Fruit fly (Drosophila melanogaster) whole organism, larva: Measurements from ENCODE around the gene ago.

ENCODE experiments used
- noc ChIP-seq: fragments of 200-800 bp; sonication (Bioruptor generic); optimal IDR thresholded peaks from 3 replicates; lab custom pipeline; 2019; ENCODE audit warnings: missing biosample characterization, mild to moderate bottlenecking, missing genetic modification characterization, moderate library complexity

ago gene

DNA sequence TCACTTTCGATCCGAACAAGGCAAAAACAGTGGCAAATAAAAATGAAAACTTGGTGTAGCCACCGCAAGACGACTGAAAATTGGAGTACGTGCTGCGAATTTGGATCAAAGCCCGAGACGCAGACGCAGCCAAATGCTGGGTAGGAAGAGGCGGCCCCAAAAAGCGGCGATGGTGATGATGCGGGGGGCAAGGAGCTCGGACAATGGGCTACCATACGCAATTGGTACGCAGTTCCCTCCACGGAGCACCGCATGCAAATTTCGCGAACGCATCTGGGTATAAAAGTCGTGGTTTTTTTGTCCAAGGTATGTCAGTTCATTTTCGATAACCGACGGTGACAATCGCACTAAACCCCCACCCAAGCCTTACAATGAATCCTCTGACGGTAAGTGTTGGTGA is 39.0 kb downstream of the ago start, which contains the start of gene Cpr64Ad:
TSS of gene Cpr64Ad (plus strand) at position 301 of the 400 bp plus-strand sequence.
- no peak for TF ChIP-seq noc (tag; lab: Kevin White, UChicago)

DNA sequence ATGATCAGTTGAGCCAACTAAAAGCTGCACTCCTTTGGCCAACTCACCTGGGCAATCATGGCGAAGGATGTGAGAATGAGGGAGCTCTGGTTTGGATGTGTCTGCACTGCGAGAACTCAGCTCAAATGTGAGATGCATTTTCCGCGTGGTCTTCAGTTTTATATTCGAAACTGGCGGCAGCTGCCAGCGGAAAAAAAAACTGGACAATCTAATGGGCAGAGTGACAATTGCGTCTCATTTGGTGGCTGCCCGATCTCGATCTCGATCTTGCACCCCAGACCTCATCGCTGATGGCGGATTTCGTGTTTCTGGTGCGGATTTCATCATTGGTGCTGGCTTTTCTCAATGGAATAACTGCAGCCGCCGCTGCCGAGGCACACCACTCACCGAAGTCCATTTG is 41.3 kb downstream of the ago start, which contains the start of gene Cpr64Ac:
TSS of gene Cpr64Ac (minus strand) at position 101 of the 400 bp plus-strand sequence.
- no peak for TF ChIP-seq noc (tag; lab: Kevin White, UChicago)

DNA sequence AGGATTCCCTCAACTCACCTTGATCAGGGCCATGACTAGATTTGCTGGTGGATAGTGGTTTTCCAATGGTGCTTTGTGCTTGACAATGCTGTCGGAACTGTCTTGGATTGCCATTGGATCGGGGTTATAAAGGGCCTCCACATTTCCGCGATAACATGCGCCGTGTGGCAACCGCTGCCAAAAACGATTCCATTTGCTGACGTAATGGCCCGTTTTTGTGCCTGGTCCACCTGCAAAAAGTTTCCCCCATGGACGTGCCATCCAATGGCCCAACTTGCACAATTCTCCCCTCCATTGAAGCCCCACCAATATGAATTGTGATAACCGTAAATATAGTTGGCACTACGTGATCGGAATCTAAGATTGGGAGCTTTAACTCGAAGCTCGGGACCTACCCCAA is 42.7 kb downstream of the ago start, which contains the start of gene Cpr64Ab:
TSS of gene Cpr64Ab (minus strand) at position 101 of the 400 bp plus-strand sequence.
- no peak for TF ChIP-seq noc (tag; lab: Kevin White, UChicago)

DNA sequence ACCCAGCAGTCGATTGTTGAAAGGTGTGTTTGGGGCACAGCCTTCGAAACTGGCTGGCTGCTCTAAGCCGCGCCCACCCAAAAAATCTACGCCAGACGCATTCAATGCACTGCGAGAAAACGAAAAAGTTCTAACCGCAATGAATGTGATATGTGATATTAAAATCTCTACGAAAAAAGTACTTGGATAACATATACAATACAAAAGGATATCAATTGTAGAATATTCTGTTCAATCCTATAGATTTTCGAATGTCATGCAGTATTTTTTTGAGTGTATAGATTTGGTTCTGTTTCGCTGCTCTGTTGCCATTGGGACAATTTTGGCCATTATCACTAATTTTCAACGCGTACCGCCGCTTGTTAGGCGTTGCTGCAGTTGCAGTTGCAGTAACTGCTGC is 44.4 kb downstream of the ago start:
- TF ChIP-seq noc (tag; lab: Kevin White, UChicago): no peak

DNA sequence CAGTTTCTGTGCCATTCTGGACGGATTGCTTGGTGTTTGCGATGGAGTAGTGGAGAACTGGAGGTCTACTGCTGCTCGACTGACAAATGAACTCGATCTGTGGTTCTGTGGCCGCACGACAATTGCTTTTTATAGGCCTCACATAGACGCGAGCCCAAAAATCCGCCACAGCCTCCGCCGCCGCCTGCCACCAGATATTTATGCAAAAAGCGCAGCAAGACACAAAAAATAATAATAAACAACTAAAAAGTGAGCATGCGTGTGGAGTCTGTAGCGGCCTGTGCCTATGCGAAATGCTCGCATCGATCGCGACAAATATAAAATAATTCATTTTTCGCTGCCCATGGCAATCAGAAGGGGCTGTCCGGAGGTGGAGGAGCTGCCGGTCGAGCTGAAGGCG is 45.0 kb downstream of the ago start, which contains the start of gene Cpr64Aa:
TSS of gene Cpr64Aa (minus strand) at position 101 of the 400 bp plus-strand sequence.
- no peak for TF ChIP-seq noc (tag; lab: Kevin White, UChicago)

DNA sequence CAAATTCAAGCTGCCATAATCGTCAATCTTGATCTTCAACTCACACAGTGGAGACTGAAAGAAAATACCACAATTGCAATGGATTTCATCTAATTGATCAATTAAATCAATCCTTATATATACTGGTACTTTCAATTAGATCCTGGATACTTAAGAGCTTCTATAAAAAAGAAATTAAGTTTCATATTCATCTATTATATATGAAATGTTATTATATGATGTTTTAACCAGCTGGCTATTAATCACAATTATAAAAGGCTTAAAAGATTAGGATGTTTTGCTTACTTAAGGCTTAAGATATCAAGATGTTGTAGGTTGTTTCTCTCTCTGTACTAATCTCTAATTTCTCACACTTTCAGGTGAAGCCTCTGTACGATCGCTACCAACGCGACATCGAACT is 49.2 kb downstream of the ago start:
- TF ChIP-seq noc (tag; lab: Kevin White, UChicago): no peak

DNA sequence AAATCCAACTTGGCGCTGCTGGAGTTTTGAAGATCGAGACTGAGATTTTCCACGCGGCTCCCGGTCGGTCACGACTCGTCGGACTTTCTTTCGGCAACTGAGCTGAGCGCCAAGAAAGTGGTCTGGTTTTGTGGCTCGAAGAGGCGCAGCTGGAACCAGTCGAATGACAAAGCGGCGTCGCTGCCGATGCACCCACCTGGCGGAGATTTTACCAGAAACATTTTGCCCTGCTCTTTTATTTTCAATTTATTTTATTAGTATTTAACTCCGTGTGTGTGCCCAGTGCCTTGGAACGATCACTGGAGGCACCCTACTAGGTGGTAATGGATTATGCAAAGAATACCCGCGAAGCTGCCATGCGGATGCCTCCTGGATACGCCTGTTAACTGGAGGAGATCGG is 49.9 kb downstream of the ago start, which contains the start of gene CG15005:
TSS of gene CG15005 (minus strand) at position 101 of the 400 bp plus-strand sequence.
- TF ChIP-seq noc (tag; lab: Kevin White, UChicago): no peak
